Fruit fly (Drosophila melanogaster) whole organism, embryonic: ENCODE measurements around the gene CG6567.
A peak's percentile ranks its signal among the peaks of the same experiment; 100 is the strongest.

Experiments
- B-H1 ChIP-seq: fragments of 200-800 bp; sonication (Bioruptor generic); IDR thresholded peaks from 3 replicates; pipeline ENCODE4 v1.3.6; 2022; ENCODE audit warnings: missing biosample characterization, missing genetic modification characterization
- CG10462 ChIP-seq: fragments of 200-800 bp; sonication (Bioruptor generic); optimal IDR thresholded peaks from 2 replicates; lab custom pipeline; 2016; ENCODE audit warnings: missing biosample characterization, missing genetic modification characterization
- CG10979 ChIP-seq: fragments of 200-800 bp; sonication (Bioruptor generic); optimal IDR thresholded peaks from 2 replicates; lab custom pipeline; 2018; ENCODE audit warnings: missing biosample characterization, mild to moderate bottlenecking, missing genetic modification characterization, moderate library complexity
- CG12219 ChIP-seq: fragments of 200-800 bp; sonication (Bioruptor generic); optimal IDR thresholded peaks from 3 replicates; lab custom pipeline; 2018; ENCODE audit warnings: missing biosample characterization, mild to moderate bottlenecking, missing genetic modification characterization
- CG13624 ChIP-seq: fragments of 200-800 bp; sonication (Bioruptor generic); optimal IDR thresholded peaks from 2 replicates; lab custom pipeline; 2016; ENCODE audit warnings: missing biosample characterization, missing genetic modification characterization
- CG13894 ChIP-seq: fragments of 200-800 bp; sonication (Bioruptor generic); optimal IDR thresholded peaks from 3 replicates; lab custom pipeline; 2018; ENCODE audit warnings: missing biosample characterization, mild to moderate bottlenecking, missing genetic modification characterization, moderate library complexity
- CG15269 ChIP-seq: fragments of 200-800 bp; sonication (Bioruptor generic); optimal IDR thresholded peaks from 2 replicates; lab custom pipeline; 2018; ENCODE audit warnings: missing biosample characterization, mild to moderate bottlenecking, missing genetic modification characterization, moderate library complexity
- CG15696 ChIP-seq: fragments of 200-800 bp; sonication (Bioruptor generic); optimal IDR thresholded peaks from 2 replicates; lab custom pipeline; 2019; ENCODE audit warnings: missing biosample characterization, mild to moderate bottlenecking, missing genetic modification characterization, moderate library complexity
- CG1602 ChIP-seq: fragments of 200-800 bp; sonication (Bioruptor generic); optimal IDR thresholded peaks from 3 replicates; lab custom pipeline; 2016; ENCODE audit warnings: missing biosample characterization, missing genetic modification characterization
- CG1792 ChIP-seq: fragments of 200-800 bp; sonication (Bioruptor generic); optimal IDR thresholded peaks from 2 replicates; lab custom pipeline; 2016; ENCODE audit warnings: missing biosample characterization, missing genetic modification characterization
- CG18476 ChIP-seq: fragments of 200-800 bp; sonication (Bioruptor generic); optimal IDR thresholded peaks from 2 replicates; lab custom pipeline; 2016; ENCODE audit warnings: missing biosample characterization, mild to moderate bottlenecking, missing genetic modification characterization
- CG18599 ChIP-seq: fragments of 200-800 bp; sonication (Bioruptor generic); optimal IDR thresholded peaks from 3 replicates; lab custom pipeline; 2017; ENCODE audit warnings: missing biosample characterization, missing genetic modification characterization, mild to moderate bottlenecking, moderate library complexity, missing genetic modification reagents
- CG18764 ChIP-seq: fragments of 200-800 bp; sonication (Bioruptor generic); optimal IDR thresholded peaks from 3 replicates; lab custom pipeline; 2016; ENCODE audit warnings: missing biosample characterization, missing genetic modification characterization
- CG30431 ChIP-seq: fragments of 200-800 bp; sonication (Bioruptor generic); optimal IDR thresholded peaks from 2 replicates; lab custom pipeline; 2017; ENCODE audit warnings: missing biosample characterization, missing genetic modification characterization
- CG31441 ChIP-seq: fragments of 200-800 bp; sonication (Bioruptor generic); IDR thresholded peaks from 2 replicates; pipeline ENCODE4 v1.3.6; 2022; ENCODE audit warnings: missing biosample characterization, missing genetic modification characterization
- CG32532 ChIP-seq: fragments of 200-800 bp; sonication (Bioruptor generic); IDR thresholded peaks from 2 replicates; pipeline ENCODE4 v1.3.6; 2022; ENCODE audit warnings: missing biosample characterization, missing genetic modification characterization
- CG3281 ChIP-seq: fragments of 200-800 bp; sonication (Bioruptor generic); optimal IDR thresholded peaks from 3 replicates; lab custom pipeline; 2017; ENCODE audit warnings: missing biosample characterization, mild to moderate bottlenecking, missing genetic modification characterization
- CG34422 ChIP-seq: fragments of 200-800 bp; sonication (Bioruptor generic); IDR thresholded peaks from 3 replicates; pipeline ENCODE4 v1.3.6; 2022; ENCODE audit warnings: missing biosample characterization, missing genetic modification characterization
- CG4328 ChIP-seq: fragments of 200-800 bp; sonication (Bioruptor generic); optimal IDR thresholded peaks from 3 replicates; lab custom pipeline; 2017; ENCODE audit warnings: missing biosample characterization, missing genetic modification reagents, missing genetic modification characterization
- CG4820 ChIP-seq: fragments of 200-800 bp; sonication (Bioruptor generic); optimal IDR thresholded peaks from 3 replicates; lab custom pipeline; 2016; ENCODE audit warnings: missing biosample characterization, missing genetic modification characterization
- CG6254 ChIP-seq: fragments of 200-800 bp; sonication (Bioruptor generic); optimal IDR thresholded peaks from 3 replicates; lab custom pipeline; 2017; ENCODE audit warnings: mild to moderate bottlenecking, missing biosample characterization, missing genetic modification reagents, missing genetic modification characterization
- CG7987 ChIP-seq: fragments of 200-800 bp; sonication (Bioruptor generic); optimal IDR thresholded peaks from 2 replicates; lab custom pipeline; 2018; ENCODE audit warnings: missing biosample characterization, mild to moderate bottlenecking, missing genetic modification characterization, moderate library complexity
- CG9609 ChIP-seq: fragments of 200-800 bp; sonication (Bioruptor generic); optimal IDR thresholded peaks from 3 replicates; lab custom pipeline; 2016; ENCODE audit warnings: missing biosample characterization, missing genetic modification characterization
- CG9817 ChIP-seq: fragments of 200-800 bp; sonication (Bioruptor generic); optimal IDR thresholded peaks from 2 replicates; lab custom pipeline; 2018; ENCODE audit warnings: missing biosample characterization, mild to moderate bottlenecking, missing genetic modification characterization, moderate library complexity
- Dbx ChIP-seq: fragments of 200-800 bp; sonication (Bioruptor generic); IDR thresholded peaks from 3 replicates; pipeline ENCODE4 v1.3.6; 2022; ENCODE audit warnings: missing biosample characterization, missing genetic modification characterization
- Dip3 ChIP-seq: fragments of 200-800 bp; sonication (Bioruptor generic); optimal IDR thresholded peaks from 3 replicates; lab custom pipeline; 2016; ENCODE audit warnings: missing biosample characterization, missing genetic modification characterization
- Dp ChIP-seq: fragments of 200-800 bp; sonication (Bioruptor generic); optimal IDR thresholded peaks from 2 replicates; lab custom pipeline; 2018; ENCODE audit warnings: missing biosample characterization, mild to moderate bottlenecking, missing genetic modification characterization, moderate library complexity
- Fer2 ChIP-seq: fragments of 200-800 bp; sonication (Bioruptor generic); optimal IDR thresholded peaks from 2 replicates; lab custom pipeline; 2018; ENCODE audit warnings: missing biosample characterization, mild to moderate bottlenecking, missing genetic modification characterization, moderate library complexity
- Fer3 ChIP-seq: fragments of 200-800 bp; sonication (Bioruptor generic); optimal IDR thresholded peaks from 2 replicates; lab custom pipeline; 2018; ENCODE audit warnings: missing biosample characterization, mild to moderate bottlenecking, missing genetic modification characterization, moderate library complexity
- Hey ChIP-seq: fragments of 200-800 bp; sonication (Bioruptor generic); optimal IDR thresholded peaks from 3 replicates; lab custom pipeline; 2018; ENCODE audit warnings: missing biosample characterization, mild to moderate bottlenecking, missing genetic modification characterization
- HmgZ ChIP-seq: fragments of 200-800 bp; sonication (Bioruptor generic); optimal IDR thresholded peaks from 2 replicates; lab custom pipeline; 2018; ENCODE audit warnings: missing biosample characterization, mild to moderate bottlenecking, missing genetic modification characterization
- Hr51 ChIP-seq, 2 experiments: fragments of 200-800 bp; sonication (Bioruptor generic); optimal IDR thresholded peaks; 2 replicates in 1 of 2; 3 replicates in 1 of 2; lab custom pipeline; 2016 to 2018; ENCODE audit warnings: missing biosample characterization in 2 of 2, missing genetic modification characterization in 2 of 2, mild to moderate bottlenecking in 1 of 2, moderate library complexity in 1 of 2
- Hr78 ChIP-seq, 2 experiments: fragments of 200-800 bp in 1 of 2; fragments of >200 bp in 1 of 2; sonication (Bioruptor generic) in 1 of 2; optimal IDR thresholded peaks; 2 replicates each; lab custom pipeline; 2017 to 2019; ENCODE audit warnings: missing biosample characterization in 2 of 2, missing genetic modification characterization in 2 of 2, mild to moderate bottlenecking in 1 of 2, moderate library complexity in 1 of 2
- Mes4 ChIP-seq: fragments of 200-800 bp; sonication (Bioruptor generic); optimal IDR thresholded peaks from 2 replicates; lab custom pipeline; 2016; ENCODE audit warnings: missing biosample characterization, missing genetic modification characterization
- Myb ChIP-seq: fragments of 200-800 bp; sonication (Bioruptor generic); optimal IDR thresholded peaks from 2 replicates; lab custom pipeline; 2016; ENCODE audit warnings: missing biosample characterization, missing genetic modification characterization
- Ptx1 ChIP-seq: fragments of 200-800 bp; sonication (Bioruptor generic); IDR thresholded peaks from 2 replicates; pipeline ENCODE4 v1.3.6; 2022; ENCODE audit warnings: missing biosample characterization, missing genetic modification characterization
- Rfx ChIP-seq: fragments of 200-800 bp; sonication (Bioruptor generic); IDR thresholded peaks from 2 replicates; pipeline ENCODE4 v1.3.6; 2022; ENCODE audit warnings: missing biosample characterization, missing genetic modification characterization
- TFAM ChIP-seq: fragments of 200-800 bp; sonication (Bioruptor generic); optimal IDR thresholded peaks from 2 replicates; lab custom pipeline; 2017; ENCODE audit warnings: missing biosample characterization, missing genetic modification characterization, inconsistent platforms
- Tbp ChIP-seq: fragments of >200 bp; optimal IDR thresholded peaks from 2 replicates; lab custom pipeline; 2018; ENCODE audit warnings: missing biosample characterization, missing genetic modification characterization
- ara ChIP-seq: fragments of 200-800 bp; sonication (Bioruptor generic); IDR thresholded peaks from 2 replicates; pipeline ENCODE4 v1.3.6; 2022; ENCODE audit warnings: missing biosample characterization, missing genetic modification characterization
- crc ChIP-seq: fragments of 200-800 bp; sonication (Bioruptor generic); optimal IDR thresholded peaks from 2 replicates; lab custom pipeline; 2016; ENCODE audit warnings: missing biosample characterization, missing genetic modification characterization
- jing ChIP-seq: fragments of 200-800 bp; sonication (Bioruptor generic); optimal IDR thresholded peaks from 2 replicates; lab custom pipeline; 2018; ENCODE audit warnings: missing biosample characterization, mild to moderate bottlenecking, missing genetic modification characterization
- ken ChIP-seq: fragments of 200-800 bp; sonication (Bioruptor generic); IDR thresholded peaks from 3 replicates; pipeline ENCODE4 v1.3.6; 2022; ENCODE audit warnings: missing biosample characterization, missing genetic modification characterization
- lmd ChIP-seq: fragments of 200-800 bp; sonication (Bioruptor generic); IDR thresholded peaks from 2 replicates; pipeline ENCODE4 v1.3.6; 2022; ENCODE audit warnings: missing biosample characterization, missing genetic modification characterization
- lov ChIP-seq, 2 experiments: fragments of 200-800 bp in 1 of 2; fragments of >200 bp in 1 of 2; sonication (Bioruptor generic) in 1 of 2; IDR thresholded peaks in 1 of 2; optimal IDR thresholded peaks in 1 of 2; 2 replicates in 1 of 2; 3 replicates in 1 of 2; pipeline versions ENCODE4 v1.3.6 to Lab custom; 2017 to 2022; ENCODE audit warnings: missing biosample characterization in 1 of 2, missing genetic modification characterization in 1 of 2
- mam ChIP-seq: fragments of 200-800 bp; sonication (Bioruptor generic); optimal IDR thresholded peaks from 3 replicates; lab custom pipeline; 2016; ENCODE audit warnings: missing biosample characterization, missing genetic modification characterization
- ranshi ChIP-seq: fragments of 200-800 bp; sonication (Bioruptor generic); IDR thresholded peaks from 2 replicates; pipeline ENCODE4 v1.3.6; 2022; ENCODE audit warnings: missing biosample characterization, missing genetic modification characterization
- sens-2 ChIP-seq: fragments of 200-800 bp; sonication (Bioruptor generic); IDR thresholded peaks from 2 replicates; pipeline ENCODE4 v1.3.6; 2022; ENCODE audit warnings: missing biosample characterization, missing genetic modification characterization
- slp2 ChIP-seq: fragments of 200-800 bp; sonication (Bioruptor generic); optimal IDR thresholded peaks from 2 replicates; lab custom pipeline; 2016; ENCODE audit warnings: missing biosample characterization, missing genetic modification characterization

CG6567 gene

dm6 chr3R:10872148-10872783, 18.0 kb upstream of the CG6567 start, which contains the start of gene Fdh (continued):
- peak; percentile 76 for TF ChIP-seq CG31441
- peak; percentile 57; the same call in 1 of the 2 replicates for TF ChIP-seq CG32532 (GFP tag; lab: Robert Waterston, UW)
- peak; percentile 100 for TF ChIP-seq CG4820 (GFP tag; lab: Kevin White, UChicago)
- peak; percentile 37 for TF ChIP-seq Dip3 (GFP tag; lab: Kevin White, UChicago)
- no peak for TF ChIP-seq Tbp
- TF ChIP-seq lov (optimal IDR thresholded peaks at IDR 0.05; lab: Kevin White, UChicago) = no peak
- 0 out of 3 replicates have a peak, but pooled peaks have one; percentile 59 for TF ChIP-seq lov (GFP tag; IDR thresholded peaks at IDR 0.05; lab: Robert Waterston, UW)
- TF ChIP-seq Dbx (GFP tag; lab: Robert Waterston, UW) = peak; percentile 54; the same call in 1 of the 3 replicates
- peak; percentile 58 for TF ChIP-seq CG1602 (GFP tag; lab: Kevin White, UChicago)
- TF ChIP-seq CG15696 (tag; lab: Kevin White, UChicago) = peak; percentile 73
- TF ChIP-seq CG30431 = no peak
- TF ChIP-seq Hr78 (GFP tag; optimal IDR thresholded peaks at IDR 0.05; lab: Kevin White, UChicago) = no peak
- TF ChIP-seq CG10462 (GFP tag; lab: Kevin White, UChicago) = peak; percentile 92
- TF ChIP-seq CG9609 = no peak
- TF ChIP-seq Fer3 = peak; percentile 69
- peak; percentile 30 for TF ChIP-seq CG9817 (tag; lab: Kevin White, UChicago)
- TF ChIP-seq CG18599 = peak; percentile 55
- TF ChIP-seq Myb (GFP tag; lab: Kevin White, UChicago) = peak; percentile 58
- no peak for TF ChIP-seq sens-2 (GFP tag; lab: Robert Waterston, UW)
- TF ChIP-seq CG15269 (tag; lab: Kevin White, UChicago) = peak; percentile 67
- peak; percentile 8 for TF ChIP-seq slp2
- TF ChIP-seq CG18764 (GFP tag; lab: Kevin White, UChicago) = peak; percentile 27
- TF ChIP-seq ara = peak; percentile 60; the same call in 1 of the 2 replicates
- peak; percentile 54 for TF ChIP-seq CG3281
- TF ChIP-seq Mes4 (GFP tag; lab: Kevin White, UChicago) = peak; percentile 16
- peak; percentile 14; the same call in 1 of the 3 replicates for TF ChIP-seq B-H1
- TF ChIP-seq crc (GFP tag; lab: Kevin White, UChicago) = peak; percentile 27
- no peak for TF ChIP-seq Hey (tag; lab: Kevin White, UChicago)
- TF ChIP-seq CG10979 = peak; percentile 75
- TF ChIP-seq CG13894 (tag; lab: Kevin White, UChicago) = peak; percentile 7
- TF ChIP-seq CG13624 = peak; percentile 13
- TF ChIP-seq ken (GFP tag; lab: Robert Waterston, UW) = 0 out of 3 replicates have a peak, but pooled peaks have one; percentile 26
- TF ChIP-seq ranshi = no peak
- TF ChIP-seq CG4328 (GFP tag; lab: Kevin White, UChicago) = peak; percentile 51
- TF ChIP-seq mam = peak; percentile 2
- no peak for TF ChIP-seq TFAM (GFP tag; lab: Kevin White, UChicago)
- peak; percentile 53 for TF ChIP-seq Dp (GFP tag; lab: Kevin White, UChicago)
- peak; percentile 32 for TF ChIP-seq Fer2 (tag; lab: Kevin White, UChicago)
- no peak for TF ChIP-seq jing (GFP tag; lab: Kevin White, UChicago)
- TF ChIP-seq CG6254 (GFP tag; lab: Kevin White, UChicago) = peak; percentile 32
- TF ChIP-seq CG34422 (GFP tag; lab: Robert Waterston, UW) = peak; percentile 34; the same call in 1 of the 3 replicates
- peak; percentile 45 for TF ChIP-seq CG12219 (GFP tag; lab: Kevin White, UChicago)
- peak; percentile 45 for TF ChIP-seq Ptx1 (GFP tag; lab: Robert Waterston, UW)
- peak; percentile 1 for TF ChIP-seq HmgZ (tag; lab: Kevin White, UChicago)
- peak; percentile 34 for TF ChIP-seq CG7987 (GFP tag; lab: Kevin White, UChicago)
- peak in 1 of 2 experiments; percentile 68 for TF ChIP-seq Hr51 (GFP tag; optimal IDR thresholded peaks at IDR 0.05; lab: Kevin White, UChicago)
- peak; percentile 36; the same call in 1 of the 2 replicates for TF ChIP-seq Rfx
- peak; percentile 51 for TF ChIP-seq CG18476 (GFP tag; lab: Kevin White, UChicago)
- peak; percentile 10 for TF ChIP-seq CG1792 (GFP tag; lab: Kevin White, UChicago)
- TF ChIP-seq lmd (GFP tag; lab: Robert Waterston, UW) = peak; percentile 32; the same call in 1 of the 2 replicates
